Worm (Caenorhabditis elegans): ENCODE data around the gene C01G6.9.

- TF ChIP-seq unc-62 (GFP tag; optimal IDR thresholded peaks at IDR 0.05) (no peak), elt-3 (tag; optimal IDR thresholded peaks at IDR 0.05) (no peak), fkh-2 (tag; optimal IDR thresholded peaks at IDR 0.05) (no peak), ztf-4 (tag; optimal IDR thresholded peaks at IDR 0.05) (no peak), elt-2 (tag; optimal IDR thresholded peaks at IDR 0.05) (no peak), ceh-9 (tag; optimal IDR thresholded peaks at IDR 0.05) (no peak), sea-2 (GFP tag; optimal IDR thresholded peaks at IDR 0.05) (no peak), pqm-1 (tag; optimal IDR thresholded peaks at IDR 0.05) (no peak), ztf-11 (tag; optimal IDR thresholded peaks at IDR 0.05) (no peak), tbx-2 (tag; optimal IDR thresholded peaks at IDR 0.05) (no peak), nhr-25 (tag; optimal IDR thresholded peaks at IDR 0.05) (no peak), nfya-1 (tag; optimal IDR thresholded peaks at IDR 0.05; ENCODE audit: insufficient read depth) (peak; percentile 2), snpc-4 (tag; optimal IDR thresholded peaks at IDR 0.05) (no peak), mdl-1 (tag; optimal IDR thresholded peaks at IDR 0.05) (no peak)
Measured at ce11 chrII:9308614-9309046, 13.0 kb upstream of the C01G6.9 start.

Data from whole organism, L3 larva.